Fruit fly (Drosophila melanogaster) whole organism: ENCODE measurements around the gene Gr93c.

ENCODE experiments used
- CG8478 ChIP-seq: fragments of >200 bp; optimal IDR thresholded peaks from 2 replicates; lab custom pipeline; 2018; ENCODE audit warnings: inconsistent platforms
- Dll ChIP-seq: fragments of >200 bp; optimal IDR thresholded peaks from 2 replicates; lab custom pipeline; 2017
- EcR ChIP-seq, 2 experiments: fragments of >200 bp; optimal IDR thresholded peaks; 2 replicates each; lab custom pipeline; 2017; ENCODE audit warnings: missing biosample characterization in 2 of 2, missing genetic modification characterization in 2 of 2, missing genetic modification reagents in 2 of 2
- pan ChIP-seq: fragments of >200 bp; optimal IDR thresholded peaks from 2 replicates; lab custom pipeline; 2017
- psq ChIP-seq: fragments of >200 bp; optimal IDR thresholded peaks from 2 replicates; lab custom pipeline; 2017
- usp ChIP-seq: fragments of >200 bp; optimal IDR thresholded peaks from 2 replicates; lab custom pipeline; 2017; ENCODE audit warnings: missing biosample characterization, missing genetic modification characterization, mixed read lengths

Gene Gr93c

DNA sequence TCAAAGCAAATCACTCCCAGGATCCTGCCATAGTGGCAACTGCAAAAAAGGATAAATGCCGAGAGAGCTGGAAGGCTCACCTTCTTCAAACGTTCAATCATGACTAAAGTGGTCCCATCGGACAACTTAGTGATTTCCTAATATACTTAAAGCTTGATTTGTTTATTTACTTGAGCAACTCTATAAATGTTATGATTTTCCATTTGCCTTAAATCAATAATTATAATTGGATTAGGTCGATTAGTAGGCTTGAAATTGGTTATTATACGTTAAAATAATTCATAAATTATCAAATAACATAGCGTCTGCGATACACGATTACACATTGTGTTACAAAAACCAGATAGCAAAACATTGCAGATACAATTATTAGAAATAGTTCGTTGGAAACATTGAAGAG is at the start of gene Gr93c:
TSS of gene Gr93c (minus strand) at position 101 of the 400 bp plus-strand sequence.
- TF ChIP-seq CG8478 (lab: Kevin White, UChicago): no peak
- TF ChIP-seq pan (lab: Kevin White, UChicago): no peak

dm6 chr3R:21893929-21894328 is 48.9 kb upstream of the Gr93c start:
- TF ChIP-seq usp (GFP tag; lab: Kevin White, UChicago): no peak
- TF ChIP-seq psq (lab: Kevin White, UChicago): no peak
- TF ChIP-seq Dll (lab: Kevin White, UChicago): no peak
- TF ChIP-seq pan (lab: Kevin White, UChicago): no peak
- TF ChIP-seq EcR (GFP tag; optimal IDR thresholded peaks at IDR 0.05; lab: Kevin White, UChicago): no peak
- no peak for TF ChIP-seq CG8478 (lab: Kevin White, UChicago)

DNA sequence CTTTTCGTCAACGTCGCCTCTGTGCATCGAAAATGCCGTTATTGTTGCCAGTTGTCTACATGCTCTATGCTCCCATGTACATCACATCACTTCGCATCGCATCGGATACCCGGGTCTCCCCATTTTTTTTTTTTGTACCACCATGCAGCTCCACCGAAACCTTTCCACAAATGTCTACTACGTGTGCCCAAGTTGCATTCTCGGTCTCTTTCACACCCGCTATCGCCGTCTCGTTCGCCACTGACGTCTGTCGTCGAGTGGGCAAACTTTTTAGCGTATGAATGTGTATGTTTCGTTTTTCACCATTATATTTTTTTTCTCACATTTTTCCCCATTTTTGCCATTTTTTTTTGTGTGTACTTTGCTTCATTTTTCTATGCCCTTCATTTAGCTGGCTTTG is 47.4 kb upstream of the Gr93c start:
- no peak for TF ChIP-seq CG8478 (lab: Kevin White, UChicago)
- no peak for TF ChIP-seq EcR (GFP tag; optimal IDR thresholded peaks at IDR 0.05; lab: Kevin White, UChicago)
- TF ChIP-seq pan (lab: Kevin White, UChicago): no peak
- no peak for TF ChIP-seq psq (lab: Kevin White, UChicago)
- TF ChIP-seq usp (GFP tag; lab: Kevin White, UChicago): no peak

DNA sequence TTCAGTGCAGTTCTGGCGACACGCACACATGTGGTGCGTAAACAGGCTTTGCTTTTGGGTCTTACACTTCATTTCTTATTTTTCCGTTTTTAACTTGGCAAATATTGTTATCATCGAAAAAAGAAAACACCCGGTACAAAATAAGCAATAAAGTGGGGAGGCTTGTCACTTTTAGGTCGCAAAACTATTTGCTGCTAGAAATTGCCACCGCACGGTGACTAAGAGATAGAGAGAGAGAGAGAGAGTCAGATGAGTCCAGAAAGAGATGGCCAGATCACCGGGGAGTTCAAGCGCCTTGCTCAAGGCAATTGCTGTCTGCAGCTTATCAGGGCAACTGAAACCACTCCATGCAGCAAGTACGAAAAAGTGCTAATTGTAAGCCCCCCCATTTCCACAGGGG is 45.7 kb upstream of the Gr93c start:
- no peak for TF ChIP-seq Dll (lab: Kevin White, UChicago)
- peak in 1 of 2 experiments; percentile 51 for TF ChIP-seq EcR (GFP tag; optimal IDR thresholded peaks at IDR 0.05; lab: Kevin White, UChicago)
- no peak for TF ChIP-seq CG8478 (lab: Kevin White, UChicago)

DNA sequence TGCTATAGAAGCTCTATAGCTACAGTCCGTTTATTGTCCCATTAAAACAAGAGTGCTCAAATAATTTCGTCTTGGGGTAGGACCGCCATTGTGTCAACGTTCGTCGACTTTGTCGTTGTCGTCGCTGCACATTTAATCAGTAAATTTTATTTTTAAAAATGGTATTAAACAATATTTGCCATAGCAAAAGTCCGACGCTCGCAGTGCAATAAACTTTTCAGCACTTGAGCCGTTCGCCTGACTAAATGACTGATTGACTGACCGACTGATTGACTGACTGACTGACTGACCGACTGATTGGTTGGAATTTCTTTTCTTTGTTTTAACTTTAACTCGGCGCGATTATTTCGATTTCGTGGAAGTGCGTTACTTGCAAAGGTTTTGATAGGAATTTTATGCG is 44.9 kb upstream of the Gr93c start:
- TF ChIP-seq Dll (lab: Kevin White, UChicago): no peak
- peak; percentile 37 to 39 for TF ChIP-seq EcR (GFP tag; optimal IDR thresholded peaks at IDR 0.05; lab: Kevin White, UChicago)

DNA sequence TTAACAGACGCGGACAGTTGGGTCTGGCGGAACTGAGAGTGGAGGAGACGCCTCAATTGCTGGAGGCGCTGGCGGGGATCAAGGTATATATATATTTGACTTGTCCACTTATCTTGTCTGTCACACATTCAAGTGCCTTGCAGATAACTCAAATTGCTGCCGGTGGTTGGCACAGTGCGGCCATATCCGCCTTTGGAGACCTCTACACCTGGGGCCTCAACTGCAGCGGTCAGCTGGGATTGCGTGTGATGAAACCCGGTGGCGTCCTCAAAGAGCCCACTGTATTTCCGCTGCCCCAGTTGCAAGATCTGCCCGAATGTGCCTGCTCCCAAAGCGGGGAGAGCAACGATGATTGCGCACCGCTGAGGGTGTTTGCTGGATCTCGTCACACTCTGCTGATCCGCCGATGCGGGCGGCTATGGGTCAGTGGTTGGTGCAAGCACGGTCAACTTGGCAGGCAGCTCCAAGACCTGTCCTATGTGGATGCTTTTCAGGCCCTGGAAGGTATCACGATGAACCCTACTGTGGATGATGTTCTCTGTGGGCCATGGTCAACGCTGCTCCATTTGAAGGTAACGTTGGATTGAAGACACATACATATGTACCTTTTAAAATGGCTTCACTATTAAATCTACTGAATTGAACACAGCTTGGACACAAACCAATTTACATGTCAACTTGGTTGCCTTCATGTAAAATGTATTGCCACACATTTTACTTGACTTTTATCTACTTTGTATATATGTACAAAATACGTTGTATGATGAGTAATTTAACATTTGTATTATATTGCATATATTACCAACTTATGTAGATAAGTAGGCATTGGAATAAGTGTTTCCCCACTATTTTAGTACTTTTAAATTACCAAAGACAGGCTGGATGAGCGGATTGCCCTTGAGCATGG is 43.9 kb upstream of the Gr93c start, which contains the start of gene CG43844:
TSS of gene CG43844 (plus strand) at position 844 of the 907 bp plus-strand sequence.
- TF ChIP-seq pan (lab: Kevin White, UChicago) (no peak), psq (lab: Kevin White, UChicago) (no peak), Dll (lab: Kevin White, UChicago) (no peak), CG8478 (lab: Kevin White, UChicago) (no peak), EcR (GFP tag; optimal IDR thresholded peaks at IDR 0.05; lab: Kevin White, UChicago) (no peak), usp (GFP tag; lab: Kevin White, UChicago) (no peak)

DNA sequence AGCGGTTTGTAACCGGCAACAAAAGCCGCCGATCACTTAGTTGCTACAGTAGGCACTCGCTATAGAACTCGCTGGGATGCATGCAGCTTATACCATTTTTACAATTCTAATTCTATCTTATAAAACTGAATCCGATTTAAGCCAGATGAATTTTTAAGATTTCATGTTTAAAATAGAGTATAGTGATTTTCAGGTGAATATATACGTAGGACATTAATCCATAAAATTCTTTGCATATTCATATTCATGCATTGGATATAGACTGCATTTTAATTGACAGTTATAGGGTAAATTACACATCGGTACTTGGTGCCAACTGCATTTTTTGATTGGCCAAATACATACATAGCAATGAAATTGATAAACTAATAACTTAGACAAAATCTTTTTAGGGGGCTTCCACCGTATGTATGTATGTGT is 42.5 kb upstream of the Gr93c start:
- no peak for TF ChIP-seq EcR (GFP tag; optimal IDR thresholded peaks at IDR 0.05; lab: Kevin White, UChicago)
- no peak for TF ChIP-seq pan (lab: Kevin White, UChicago)
- TF ChIP-seq CG8478 (lab: Kevin White, UChicago): no peak
- TF ChIP-seq psq (lab: Kevin White, UChicago): no peak
- TF ChIP-seq usp (GFP tag; lab: Kevin White, UChicago): no peak
- TF ChIP-seq Dll (lab: Kevin White, UChicago): no peak

dm6 chr3R:21886861-21887587 is 42.0 kb upstream of the Gr93c start, which contains the start of the genes CG6678 and dnd:
Gene CG6678 (plus strand): TSS chr3R:21887029.
Gene dnd (minus strand): TSS chr3R:21887355.
- no peak for TF ChIP-seq psq (lab: Kevin White, UChicago)
- no peak for TF ChIP-seq pan (lab: Kevin White, UChicago)
- TF ChIP-seq EcR (GFP tag; optimal IDR thresholded peaks at IDR 0.05; lab: Kevin White, UChicago): no peak
- TF ChIP-seq Dll (lab: Kevin White, UChicago): no peak
- TF ChIP-seq CG8478 (lab: Kevin White, UChicago): no peak
- no peak for TF ChIP-seq usp (GFP tag; lab: Kevin White, UChicago)

- TF ChIP-seq psq (lab: Kevin White, UChicago): no peak
- TF ChIP-seq pan (lab: Kevin White, UChicago): no peak
- no peak for TF ChIP-seq CG8478 (lab: Kevin White, UChicago)
- TF ChIP-seq Dll (lab: Kevin White, UChicago): no peak
- TF ChIP-seq usp (GFP tag; lab: Kevin White, UChicago): no peak
- no peak for TF ChIP-seq EcR (GFP tag; optimal IDR thresholded peaks at IDR 0.05; lab: Kevin White, UChicago)
Measured at dm6 chr3R:21885450-21885849, 40.4 kb upstream of the Gr93c start, which contains the start of gene CG17819. Gene CG17819 (minus strand): TSS chr3R:21885550.

DNA sequence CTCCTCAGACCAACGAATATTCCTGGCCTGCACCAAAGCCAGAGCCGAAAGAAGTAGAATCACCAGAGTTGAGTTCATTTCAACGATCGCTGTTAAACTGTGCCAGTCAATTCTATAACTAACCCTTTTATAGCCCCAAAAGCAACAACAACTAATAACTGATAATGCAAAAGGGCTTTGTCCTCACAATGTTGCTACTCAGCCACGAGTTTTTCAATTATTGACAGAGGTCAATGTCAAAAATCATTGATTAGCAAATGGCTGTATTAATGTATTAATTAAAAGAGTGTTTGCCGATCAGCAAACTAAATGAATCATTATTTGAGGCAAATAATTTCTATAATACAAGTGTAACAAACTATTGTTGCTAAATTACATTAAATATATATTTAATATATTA is 39.3 kb upstream of the Gr93c start, which contains the start of gene fit:
TSS of gene fit (minus strand) at position 101 of the 400 bp plus-strand sequence.
- TF ChIP-seq psq (lab: Kevin White, UChicago): no peak
- no peak for TF ChIP-seq CG8478 (lab: Kevin White, UChicago)
- no peak for TF ChIP-seq usp (GFP tag; lab: Kevin White, UChicago)
- TF ChIP-seq pan (lab: Kevin White, UChicago): no peak
- no peak for TF ChIP-seq Dll (lab: Kevin White, UChicago)
- TF ChIP-seq EcR (GFP tag; optimal IDR thresholded peaks at IDR 0.05; lab: Kevin White, UChicago): no peak

DNA sequence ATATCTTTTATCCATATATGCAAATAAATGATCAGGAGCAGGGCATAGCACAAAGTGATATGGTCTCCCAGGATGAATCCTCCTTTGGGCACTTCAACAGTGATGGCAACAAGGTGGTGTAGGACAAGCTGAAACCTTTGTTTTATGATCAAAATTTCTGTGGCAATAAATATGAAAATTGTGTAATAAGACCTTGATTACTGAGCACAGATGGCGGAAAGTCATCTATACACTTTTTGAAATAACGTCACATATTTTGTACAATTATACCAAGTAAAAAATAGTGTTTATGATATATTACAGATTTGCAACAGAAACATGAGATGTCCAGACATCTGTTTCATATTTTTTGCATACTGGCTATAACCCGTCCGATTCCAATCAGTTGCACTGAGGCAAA is 35.4 kb upstream of the Gr93c start, which contains the start of gene CG31465:
TSS of gene CG31465 (plus strand) at position 301 of the 400 bp plus-strand sequence.
- no peak for TF ChIP-seq psq (lab: Kevin White, UChicago)
- TF ChIP-seq pan (lab: Kevin White, UChicago): no peak
- TF ChIP-seq CG8478 (lab: Kevin White, UChicago): no peak
- TF ChIP-seq usp (GFP tag; lab: Kevin White, UChicago): no peak
- TF ChIP-seq Dll (lab: Kevin White, UChicago): no peak
- TF ChIP-seq EcR (GFP tag; optimal IDR thresholded peaks at IDR 0.05; lab: Kevin White, UChicago): no peak
